Worm (Caenorhabditis elegans) whole organism, L2 larva: ENCODE measurements around the gene T28A11.22.

Source experiments
- F13H6.1 ChIP-seq: sonication (generic microtip); optimal IDR thresholded peaks from 2 replicates; lab custom pipeline; 2016; ENCODE audit warnings: missing genetic modification characterization, missing compliant biosample characterization
- R02D3.7 ChIP-seq: fragments of 150-350 bp; optimal IDR thresholded peaks from 2 replicates; lab custom pipeline; 2014; ENCODE audit warnings: missing biosample characterization, missing genetic modification characterization
- Y55F3AM.14 ChIP-seq: fragments of 200-800 bp; sonication (Bioruptor generic); optimal IDR thresholded peaks from 2 replicates; lab custom pipeline; 2018; ENCODE audit warnings: mild to moderate bottlenecking, missing genetic modification characterization, missing compliant biosample characterization
- ZK546.5 ChIP-seq: sonication (generic microtip); optimal IDR thresholded peaks from 2 replicates; lab custom pipeline; 2017; ENCODE audit warnings: missing biosample characterization, missing genetic modification characterization
- alr-1 ChIP-seq: fragments of 150-350 bp; optimal IDR thresholded peaks from 2 replicates; lab custom pipeline; 2014; ENCODE audit warnings: missing biosample characterization, missing genetic modification characterization
- ama-1 ChIP-seq: fragments of 150-350 bp; optimal IDR thresholded peaks from 2 replicates; lab custom pipeline; 2018; ENCODE audit warnings: inconsistent platforms
- blmp-1 ChIP-seq: sonication (generic microtip); optimal IDR thresholded peaks from 2 replicates; lab custom pipeline; 2017; ENCODE audit warnings: missing genetic modification characterization, mild to moderate bottlenecking, missing compliant biosample characterization, antibody characterized with exemption, moderate library complexity; ENCODE audit not compliant: insufficient read depth
- ceh-16 ChIP-seq: fragments of 150-350 bp; optimal IDR thresholded peaks from 2 replicates; lab custom pipeline; 2014; ENCODE audit warnings: missing biosample characterization, missing genetic modification characterization
- ceh-82 ChIP-seq: fragments of 150-350 bp; optimal IDR thresholded peaks from 2 replicates; lab custom pipeline; 2014; ENCODE audit warnings: missing biosample characterization, missing genetic modification characterization
- crh-2 ChIP-seq: sonication (generic microtip); optimal IDR thresholded peaks from 2 replicates; lab custom pipeline; 2017; ENCODE audit warnings: missing biosample characterization, missing genetic modification characterization
- egl-27 ChIP-seq: sonication (generic microtip); optimal IDR thresholded peaks from 3 replicates; lab custom pipeline; 2017; ENCODE audit warnings: missing biosample characterization, missing genetic modification reagents, missing genetic modification characterization
- fos-1 ChIP-seq: fragments of 150-350 bp; optimal IDR thresholded peaks from 2 replicates; lab custom pipeline; 2014; ENCODE audit warnings: missing biosample characterization, missing genetic modification characterization
- lin-13 ChIP-seq: fragments of 150-350 bp; optimal IDR thresholded peaks from 2 replicates; lab custom pipeline; 2014; ENCODE audit warnings: missing biosample characterization, missing genetic modification reagents, missing genetic modification characterization
- lin-39 ChIP-seq: fragments of 150-350 bp; optimal IDR thresholded peaks from 2 replicates; lab custom pipeline; 2014; ENCODE audit warnings: missing biosample characterization, missing genetic modification reagents, missing genetic modification characterization
- lsy-2 ChIP-seq, 2 experiments: fragments of 150-350 bp in 1 of 2; sonication (generic microtip) in 1 of 2; optimal IDR thresholded peaks; 2 replicates each; lab custom pipeline; 2014 to 2017; ENCODE audit warnings: missing biosample characterization in 2 of 2, missing genetic modification characterization in 2 of 2
- mab-5 ChIP-seq: fragments of 150-350 bp; optimal IDR thresholded peaks from 2 replicates; lab custom pipeline; 2014; ENCODE audit warnings: missing biosample characterization, missing genetic modification characterization
- mbf-1 ChIP-seq: sonication (generic microtip); optimal IDR thresholded peaks from 2 replicates; lab custom pipeline; 2017; ENCODE audit warnings: missing biosample characterization, missing genetic modification characterization
- mdl-1 ChIP-seq, 2 experiments: fragments of 150-350 bp in 1 of 2; sonication (generic microtip) in 1 of 2; optimal IDR thresholded peaks; 2 replicates each; lab custom pipeline; 2017; ENCODE audit warnings: missing biosample characterization in 2 of 2, missing genetic modification characterization in 2 of 2
- nhr-12 ChIP-seq: fragments of 150-350 bp; optimal IDR thresholded peaks from 2 replicates; lab custom pipeline; 2014; ENCODE audit warnings: missing biosample characterization, missing genetic modification characterization
- nhr-23 ChIP-seq: fragments of 150-350 bp; optimal IDR thresholded peaks from 2 replicates; lab custom pipeline; 2014; ENCODE audit warnings: missing biosample characterization, missing genetic modification reagents, missing genetic modification characterization
- nhr-25 ChIP-seq: fragments of 150-350 bp; sonication (generic microtip); optimal IDR thresholded peaks from 3 replicates; lab custom pipeline; 2014; ENCODE audit warnings: missing biosample characterization, missing genetic modification characterization
- nhr-6 ChIP-seq: fragments of 150-350 bp; optimal IDR thresholded peaks from 2 replicates; lab custom pipeline; 2014; ENCODE audit warnings: missing biosample characterization, missing genetic modification characterization
- peb-1 ChIP-seq: fragments of 150-350 bp; optimal IDR thresholded peaks from 2 replicates; lab custom pipeline; 2014; ENCODE audit warnings: missing biosample characterization, missing genetic modification characterization
- sem-4 ChIP-seq: fragments of 150-350 bp; optimal IDR thresholded peaks from 2 replicates; lab custom pipeline; 2014; ENCODE audit warnings: missing biosample characterization, missing genetic modification reagents, missing genetic modification characterization
- skn-1 ChIP-seq: sonication (generic microtip); optimal IDR thresholded peaks from 2 replicates; lab custom pipeline; 2017; ENCODE audit warnings: missing biosample characterization, missing genetic modification characterization
- sma-9 ChIP-seq, 2 experiments: fragments of 150-350 bp in 1 of 2; sonication (generic microtip) in 1 of 2; optimal IDR thresholded peaks; 2 replicates each; lab custom pipeline; 2014 to 2016; ENCODE audit warnings: missing genetic modification characterization in 2 of 2, mild to moderate bottlenecking in 1 of 2, missing biosample characterization in 1 of 2, missing compliant biosample characterization in 1 of 2, missing genetic modification reagents in 1 of 2, moderate library complexity in 1 of 2
- unc-39 ChIP-seq: fragments of 150-350 bp; optimal IDR thresholded peaks from 2 replicates; lab custom pipeline; 2014; ENCODE audit warnings: missing biosample characterization, missing genetic modification characterization
- unc-62 ChIP-seq: fragments of 150-350 bp; optimal IDR thresholded peaks from 2 replicates; lab custom pipeline; 2014; ENCODE audit warnings: missing biosample characterization, missing genetic modification reagents, missing genetic modification characterization
- zag-1 ChIP-seq: fragments of 150-350 bp; optimal IDR thresholded peaks from 2 replicates; lab custom pipeline; 2014; ENCODE audit warnings: missing biosample characterization, missing genetic modification characterization
- ztf-1 ChIP-seq: fragments of 200-800 bp; sonication (Bioruptor generic); conservative IDR thresholded peaks from 2 replicates; pipeline ENCODE4 v1.3.6; 2022; ENCODE audit warnings: missing genetic modification characterization, missing compliant biosample characterization
- ztf-11 ChIP-seq: sonication (generic microtip); optimal IDR thresholded peaks from 2 replicates; lab custom pipeline; 2017; ENCODE audit warnings: missing biosample characterization, missing genetic modification characterization

Gene T28A11.22

DNA sequence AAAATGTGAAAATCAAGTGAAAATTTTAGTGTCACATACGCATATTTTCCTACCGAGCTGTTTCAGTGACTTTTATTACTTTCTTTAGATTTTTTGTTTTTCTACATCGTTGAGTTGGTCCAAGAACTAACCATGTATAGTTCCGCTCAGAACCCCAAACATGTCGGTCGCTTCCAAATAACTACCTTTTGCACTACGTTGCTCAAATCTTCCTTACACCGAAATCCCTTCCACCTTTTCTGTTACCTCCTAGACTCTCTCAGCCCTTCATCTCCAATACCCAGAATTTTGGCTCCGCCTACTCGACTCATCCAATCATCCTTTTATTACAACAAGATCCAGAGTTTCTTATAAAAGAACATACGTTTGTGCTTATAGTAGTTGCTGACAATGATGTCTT lies 27.3 kb downstream of the T28A11.22 start, which contains the start of gene F35F10.5:
F35F10.5 (plus strand) TSS at position 301 of the 400 bp plus-strand sequence.
- TF ChIP-seq lin-39 (tag; lab: Kevin White, UChicago) (no peak), nhr-6 (no peak), skn-1 (no peak), ZK546.5 (no peak), R02D3.7 (tag; lab: Kevin White, UChicago) (no peak), sma-9 (GFP tag; optimal IDR thresholded peaks at IDR 0.05; lab: Kevin White, UChicago) (no peak), sma-9 (tag; optimal IDR thresholded peaks at IDR 0.05; lab: Kevin White, UChicago) (no peak), ceh-82 (tag; lab: Kevin White, UChicago) (no peak), ztf-1 (GFP tag; lab: Robert Waterston, UW) (no peak)

DNA sequence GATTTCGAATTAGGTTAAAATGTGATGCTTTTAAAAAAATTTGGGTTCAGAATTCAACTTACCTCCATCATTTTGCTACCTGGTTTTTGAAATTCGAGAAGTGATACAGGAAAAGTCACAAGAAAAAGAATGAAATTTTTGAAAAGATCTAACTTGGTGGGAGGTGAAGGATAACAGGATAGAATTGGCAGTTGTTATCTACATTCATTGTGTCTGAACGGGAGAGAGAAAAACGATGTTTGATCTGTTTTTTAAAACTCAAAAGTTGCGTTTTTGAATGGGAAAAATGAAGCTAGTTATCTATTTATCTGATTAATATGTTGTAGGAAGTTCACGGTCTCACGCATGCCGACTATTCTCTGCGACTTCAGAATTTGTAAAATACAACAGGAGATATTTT lies 30.0 kb downstream of the T28A11.22 start, which contains the start of gene F35F10.7:
F35F10.7 (minus strand) TSS at position 101 of the 400 bp plus-strand sequence.
- no peak for TF ChIP-seq lsy-2 (tag; optimal IDR thresholded peaks at IDR 0.05; lab: Kevin White, UChicago)
- no peak for TF ChIP-seq egl-27 (tag; lab: Kevin White, UChicago)
- no peak for TF ChIP-seq skn-1
- TF ChIP-seq F13H6.1 (tag; lab: Kevin White, UChicago) = no peak
- no peak for TF ChIP-seq ama-1 (lab: Kevin White, UChicago)
- no peak for TF ChIP-seq nhr-25 (tag; lab: Kevin White, UChicago)

DNA sequence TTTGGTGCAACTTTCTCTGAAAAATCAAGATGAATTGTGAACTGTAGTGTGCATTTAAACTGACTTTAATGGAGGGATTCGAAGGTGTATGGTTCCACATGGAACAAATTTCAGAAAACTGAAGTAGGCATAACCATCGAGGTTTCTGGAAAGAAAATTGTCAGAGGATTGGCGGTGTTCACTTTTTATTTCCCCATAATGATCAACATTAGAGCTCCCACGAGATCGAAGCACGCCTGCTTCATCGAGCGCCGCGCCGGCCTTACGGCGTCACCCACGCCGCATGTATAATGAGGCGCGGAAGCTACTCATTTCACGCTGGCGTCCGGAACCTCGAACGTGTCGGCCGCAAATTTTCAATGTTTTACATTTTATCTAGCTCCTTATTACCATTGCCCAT lies 30.8 kb downstream of the T28A11.22 start:
- no peak for TF ChIP-seq ama-1 (lab: Kevin White, UChicago)
- no peak for TF ChIP-seq ZK546.5
- no peak for TF ChIP-seq ceh-16 (tag; lab: Kevin White, UChicago)

DNA sequence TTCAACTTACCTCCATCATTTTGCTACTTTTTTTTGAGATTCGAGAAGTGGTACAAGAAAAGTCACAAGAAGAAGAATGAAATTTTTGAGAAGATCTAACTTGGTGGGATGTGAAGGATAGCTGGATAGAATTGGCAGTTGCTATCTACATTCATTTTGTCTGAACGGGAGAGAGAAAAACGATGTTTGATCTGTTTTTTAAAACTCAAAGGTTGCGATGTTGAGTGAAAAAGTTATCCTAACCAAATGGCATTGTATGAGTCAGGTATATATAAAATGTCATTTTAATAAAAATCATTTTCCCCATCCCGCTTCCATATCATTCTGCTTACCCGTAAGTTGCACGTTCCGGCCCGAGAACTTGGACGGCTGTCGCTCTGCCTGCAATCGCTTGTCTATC lies 31.9 kb downstream of the T28A11.22 start, which contains the start of gene F35F10.6:
F35F10.6 (minus strand) TSS at position 101 of the 400 bp plus-strand sequence.
- no peak for TF ChIP-seq egl-27 (tag; lab: Kevin White, UChicago)
- no peak for TF ChIP-seq nhr-12 (tag; lab: Kevin White, UChicago)
- TF ChIP-seq alr-1 (tag; lab: Kevin White, UChicago) = no peak
- no peak for TF ChIP-seq fos-1 (tag; lab: Kevin White, UChicago)

DNA sequence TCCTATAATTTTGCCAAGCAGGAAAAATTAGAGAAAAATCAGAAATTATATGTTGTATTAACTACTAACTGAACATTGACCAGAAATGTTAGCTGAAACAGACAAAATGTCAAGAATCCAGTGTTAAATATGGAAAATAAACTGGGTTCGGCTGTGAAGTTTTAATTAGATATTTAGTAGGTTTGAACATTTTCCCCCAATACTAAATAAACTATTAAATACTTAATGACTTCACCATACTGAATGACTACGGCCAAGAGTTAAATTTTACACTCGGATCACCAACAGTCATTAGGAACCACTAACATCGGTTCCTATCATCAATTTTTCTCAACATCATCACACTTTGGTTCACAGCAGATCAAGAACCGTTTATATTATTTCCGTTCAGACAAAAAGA lies 38.0 kb downstream of the T28A11.22 start:
- TF ChIP-seq skn-1 = no peak
- no peak for TF ChIP-seq egl-27 (tag; lab: Kevin White, UChicago)
- no peak for TF ChIP-seq ztf-11 (tag; lab: Kevin White, UChicago)
- no peak for TF ChIP-seq ceh-16 (tag; lab: Kevin White, UChicago)
- TF ChIP-seq sem-4 (tag; lab: Kevin White, UChicago) = no peak
- TF ChIP-seq lin-39 (tag; lab: Kevin White, UChicago) = no peak
- no peak for TF ChIP-seq crh-2 (tag; lab: Kevin White, UChicago)
- no peak for TF ChIP-seq unc-39
- TF ChIP-seq zag-1 = no peak
- no peak for TF ChIP-seq nhr-6
- no peak for TF ChIP-seq ama-1 (lab: Kevin White, UChicago)
- no peak for TF ChIP-seq R02D3.7 (tag; lab: Kevin White, UChicago)
- no peak for TF ChIP-seq Y55F3AM.14
- no peak for TF ChIP-seq blmp-1 (tag; lab: Kevin White, UChicago)
- no peak for TF ChIP-seq lin-13
- TF ChIP-seq peb-1 (tag; lab: Kevin White, UChicago) = no peak
- TF ChIP-seq mdl-1 (tag; optimal IDR thresholded peaks at IDR 0.05; lab: Kevin White, UChicago) = no peak
- no peak for TF ChIP-seq unc-62

DNA sequence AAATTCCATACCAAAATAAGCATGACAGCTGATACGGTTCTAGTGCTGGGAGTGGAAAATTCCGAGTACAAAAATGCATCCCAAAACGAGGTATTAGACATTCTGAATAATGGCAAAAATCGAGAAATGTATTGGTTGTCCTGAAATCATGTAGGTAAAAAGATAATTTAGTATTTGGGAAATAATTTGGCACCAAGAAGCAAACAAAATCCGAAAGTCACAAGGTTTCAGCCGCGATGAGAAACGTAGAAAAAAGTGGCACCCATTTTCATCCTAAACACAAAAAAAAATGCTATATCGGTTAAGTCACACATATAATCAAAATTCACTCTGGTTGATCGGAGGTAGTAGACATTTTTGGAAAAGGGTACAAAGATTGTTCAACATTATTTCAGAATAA lies 40.4 kb downstream of the T28A11.22 start, which contains the start of gene srx-122:
srx-122 (minus strand) TSS at position 101 of the 400 bp plus-strand sequence.
- TF ChIP-seq lin-39 (tag; lab: Kevin White, UChicago) (no peak), ZK546.5 (no peak), F13H6.1 (tag; lab: Kevin White, UChicago) (no peak), nhr-23 (no peak), unc-39 (no peak), mbf-1 (no peak), mab-5 (tag; lab: Kevin White, UChicago) (no peak)
